Worm (Caenorhabditis elegans) whole organism, young adult: ENCODE results near the gene sre-24.

Experiments used
- attf-6 ChIP-seq: fragments of 200-800 bp; sonication (Bioruptor generic); IDR thresholded peaks from 2 replicates; pipeline ENCODE4 v1.3.6; 2022; ENCODE audit warnings: missing genetic modification reagents, missing genetic modification characterization, missing compliant biosample characterization
- dpff-1 ChIP-seq: sonication (generic microtip); optimal IDR thresholded peaks from 2 replicates; lab custom pipeline; 2017; ENCODE audit warnings: mild to moderate bottlenecking, missing genetic modification characterization, missing compliant biosample characterization
- let-526 ChIP-seq: fragments of 200-800 bp; sonication (Bioruptor generic); IDR thresholded peaks from 2 replicates; pipeline ENCODE4 v1.3.6; 2022; ENCODE audit warnings: missing genetic modification reagents, missing genetic modification characterization, missing compliant biosample characterization
- nfya-2 ChIP-seq: fragments of 200-800 bp; sonication (Bioruptor generic); IDR thresholded peaks from 2 replicates; pipeline ENCODE4 v1.3.6; 2022; ENCODE audit warnings: missing genetic modification reagents, missing genetic modification characterization, missing compliant biosample characterization
- snpc-4 ChIP-seq, 5 experiments: fragments of 150-350 bp in 1 of 5; sonication (generic microtip) in 4 of 5; optimal IDR thresholded peaks; 2 replicates each; lab custom pipeline; 2014 to 2018; ENCODE audit warnings: missing genetic modification characterization in 5 of 5, missing biosample characterization in 3 of 5, antibody characterized with exemption in 2 of 5, mild to moderate bottlenecking in 2 of 5, missing compliant biosample characterization in 2 of 5, missing genotype in 2 of 5, moderate library complexity in 2 of 5, missing genetic modification reagents in 1 of 5
- ztf-6 ChIP-seq: fragments of 200-800 bp; sonication (Bioruptor generic); IDR thresholded peaks from 2 replicates; pipeline ENCODE4 v1.3.6; 2022; ENCODE audit warnings: missing genetic modification reagents, missing genetic modification characterization, missing compliant biosample characterization

DNA sequence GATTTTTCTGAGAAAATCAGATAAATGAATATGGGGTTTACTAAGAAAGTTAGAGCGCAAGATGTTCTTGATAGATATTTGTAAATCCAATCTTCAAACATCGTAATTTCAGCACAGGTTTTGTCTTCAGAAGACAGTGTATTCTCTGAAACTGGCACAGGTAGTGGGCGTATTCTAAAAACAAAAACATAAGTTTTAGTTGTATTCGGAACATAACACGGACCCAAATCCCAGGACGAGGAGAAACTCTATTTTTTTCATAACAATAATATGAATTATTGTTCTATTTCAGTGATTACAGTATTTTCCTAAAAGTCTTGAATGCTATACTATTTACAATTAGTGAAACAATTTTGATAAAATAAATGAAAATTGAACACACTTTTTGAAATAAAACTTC, 48.0 kb upstream of the sre-24 start, which contains the start of gene srj-45:
- TF ChIP-seq ztf-6 (GFP tag; lab: Robert Waterston, UW): no peak
- no peak for TF ChIP-seq let-526 (GFP tag; lab: Robert Waterston, UW)
- TF ChIP-seq snpc-4 (GFP tag; optimal IDR thresholded peaks at IDR 0.05; lab: Kevin White, UChicago): no peak
- TF ChIP-seq snpc-4 (tag; optimal IDR thresholded peaks at IDR 0.05; lab: Kevin White, UChicago): no peak
- TF ChIP-seq nfya-2: no peak
- TF ChIP-seq dpff-1 (tag; lab: Kevin White, UChicago): no peak
- TF ChIP-seq attf-6: no peak
